Worm (Caenorhabditis elegans): ENCODE results near the gene egas-4.

- TF ChIP-seq mml-1 (tag; optimal IDR thresholded peaks at IDR 0.05) (no peak), unc-62 (GFP tag; optimal IDR thresholded peaks at IDR 0.05) (no peak), zag-1 (tag; optimal IDR thresholded peaks at IDR 0.05) (no peak), ama-1 (optimal IDR thresholded peaks at IDR 0.05) (no peak), nhr-67 (tag; optimal IDR thresholded peaks at IDR 0.05) (no peak), elt-2 (tag; optimal IDR thresholded peaks at IDR 0.05) (no peak), ztf-11 (tag; optimal IDR thresholded peaks at IDR 0.05) (no peak), nhr-77 (tag; optimal IDR thresholded peaks at IDR 0.05) (no peak), snpc-4 (tag; optimal IDR thresholded peaks at IDR 0.05) (peak; percentile 26), fkh-10 (GFP tag; optimal IDR thresholded peaks at IDR 0.05) (no peak), nhr-76 (tag; optimal IDR thresholded peaks at IDR 0.05) (no peak), nhr-25 (tag; optimal IDR thresholded peaks at IDR 0.05) (no peak), daf-12 (tag; optimal IDR thresholded peaks at IDR 0.05) (no peak)
Observed at ce11 chrIV:7512617-7513233, 15.1 kb upstream of the egas-4 start, which contains the start of the genes plc-4 and R05G6.4.
